Fruit fly (Drosophila melanogaster): ENCODE data around the gene NijA.

The NijA gene

DNA sequence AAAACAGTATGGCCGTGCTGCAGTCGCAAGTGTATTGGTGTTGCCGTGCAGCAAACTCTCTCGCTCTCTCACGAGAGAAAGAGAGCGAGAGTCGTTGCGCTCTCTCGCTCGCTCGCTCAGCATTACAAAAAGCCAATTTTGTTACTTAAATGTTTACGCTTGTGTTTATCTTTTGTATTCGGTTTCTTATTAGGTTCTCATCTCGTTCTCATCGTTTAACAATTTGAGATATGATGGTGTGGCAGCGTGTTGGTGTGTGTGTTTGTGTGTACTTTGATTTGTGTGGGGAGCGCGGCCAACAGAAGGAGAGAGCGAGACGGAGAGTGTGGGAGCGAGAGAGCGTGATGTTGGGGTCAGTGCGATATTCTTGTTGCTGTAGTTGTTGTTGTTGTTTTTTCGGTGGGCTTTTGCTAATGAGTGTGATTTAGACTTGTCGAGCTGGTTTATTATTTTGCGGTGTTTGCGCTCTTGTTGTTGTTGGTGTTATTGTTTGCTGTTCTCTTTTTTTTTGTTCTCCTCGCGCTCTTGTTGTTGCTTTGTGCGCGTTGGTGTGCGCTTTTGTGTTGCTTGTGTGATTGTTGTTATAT is 40.5 kb upstream of the NijA start (continued):
- TF ChIP-seq schlank (tag; optimal IDR thresholded peaks at IDR 0.05) (peak; percentile 62), zf30C (GFP tag; optimal IDR thresholded peaks at IDR 0.05) (peak; percentile 10), peb (GFP tag; IDR thresholded peaks at IDR 0.05) (no peak), CG7745 (tag; optimal IDR thresholded peaks at IDR 0.05) (peak; percentile 76), eve (GFP tag; optimal IDR thresholded peaks at IDR 0.05) (no peak), sqz (GFP tag; optimal IDR thresholded peaks at IDR 0.05) (peak; percentile 71), HHEX (GFP tag; optimal IDR thresholded peaks at IDR 0.05) (peak; percentile 61), pfk (GFP tag; optimal IDR thresholded peaks at IDR 0.05) (peak; percentile 31), BEAF-32 (GFP tag; optimal IDR thresholded peaks at IDR 0.05) (no peak), CG3838 (GFP tag; optimal IDR thresholded peaks at IDR 0.05) (peak; percentile 70), CG14441 (GFP tag; IDR thresholded peaks at IDR 0.05) (peak; percentile 12; the same call in 1 of the 2 replicates), sug (tag; optimal IDR thresholded peaks at IDR 0.05) (peak; percentile 82), chinmo (GFP tag; IDR thresholded peaks at IDR 0.05; ENCODE audit: partially characterized antibody) (peak; percentile 91; the same call in 3 of the 4 replicates), lov (optimal IDR thresholded peaks at IDR 0.05) (no peak), lov (GFP tag; IDR thresholded peaks at IDR 0.05) (no peak; the same call in 2 of the 3 replicates), Pdp1 (GFP tag; optimal IDR thresholded peaks at IDR 0.05) (peak in 1 of 2 experiments; percentile 60), Dip3 (GFP tag; optimal IDR thresholded peaks at IDR 0.05) (no peak), E2f2 (GFP tag; IDR thresholded peaks at IDR 0.05) (no peak), dan (GFP tag; IDR thresholded peaks at IDR 0.05) (no peak), exex (tag; optimal IDR thresholded peaks at IDR 0.05) (peak; percentile 89), NC2β (GFP tag; optimal IDR thresholded peaks at IDR 0.05) (no peak), CrebB (tag; optimal IDR thresholded peaks at IDR 0.05) (peak; percentile 69), amos (GFP tag; IDR thresholded peaks at IDR 0.05; ENCODE audit: partially characterized antibody) (no peak), CG17802 (tag; optimal IDR thresholded peaks at IDR 0.05) (no peak), D19B (GFP tag; optimal IDR thresholded peaks at IDR 0.05) (no peak), CG2129 (GFP tag; IDR thresholded peaks at IDR 0.05; ENCODE audit: partially characterized antibody) (peak; percentile 17; the same call in 1 of the 2 replicates), cg (GFP tag; optimal IDR thresholded peaks at IDR 0.05) (peak; percentile 96), fd96Cb (tag; optimal IDR thresholded peaks at IDR 0.05) (no peak), CG15696 (tag; optimal IDR thresholded peaks at IDR 0.05) (peak; percentile 49), CG4854 (GFP tag; optimal IDR thresholded peaks at IDR 0.05) (no peak), esg (GFP tag; conservative IDR thresholded peaks at IDR 0.05) (no peak), pzg (GFP tag; optimal IDR thresholded peaks at IDR 0.05) (no peak), CG6813 (GFP tag; optimal IDR thresholded peaks at IDR 0.05) (peak; percentile 56), Hey (tag; optimal IDR thresholded peaks at IDR 0.05) (peak; percentile 66), kay (GFP tag; optimal IDR thresholded peaks at IDR 0.05) (no peak), gcm2 (GFP tag; optimal IDR thresholded peaks at IDR 0.05) (no peak), CG7987 (GFP tag; optimal IDR thresholded peaks at IDR 0.05) (peak; percentile 71), CG12104 (GFP tag; optimal IDR thresholded peaks at IDR 0.05) (no peak), CG30431 (GFP tag; optimal IDR thresholded peaks at IDR 0.05) (no peak), crp (GFP tag; optimal IDR thresholded peaks at IDR 0.05) (no peak), gfzf (GFP tag; optimal IDR thresholded peaks at IDR 0.05) (no peak), ap (GFP tag; IDR thresholded peaks at IDR 0.05) (no peak), CG3065 (GFP tag; optimal IDR thresholded peaks at IDR 0.05) (no peak), az2 (GFP tag; optimal IDR thresholded peaks at IDR 0.05) (no peak), Nf-YA (GFP tag; IDR thresholded peaks at IDR 0.05) (no peak), ato (GFP tag; IDR thresholded peaks at IDR 0.05; ENCODE audit: partially characterized antibody) (no peak), CHES-1-like (GFP tag; optimal IDR thresholded peaks at IDR 0.05) (no peak), tap (tag; optimal IDR thresholded peaks at IDR 0.05) (peak; percentile 72), CG42726 (GFP tag; IDR thresholded peaks at IDR 0.05; ENCODE audit: partially characterized antibody) (no peak)
